Worm (Caenorhabditis elegans): ENCODE results near the gene T10D4.1.

T10D4.1 gene

ce11 chrII:3149521-3150190, at the start of gene T10D4.1, which contains the start of gene T10D4.11:
T10D4.1 (plus strand) TSS chrII:3150140.
T10D4.11 (minus strand) TSS chrII:3149621.
- TF ChIP-seq unc-55 (GFP tag; optimal IDR thresholded peaks at IDR 0.05): no peak
- TF ChIP-seq ceh-45 (GFP tag; IDR thresholded peaks at IDR 0.05): no peak
- TF ChIP-seq hlh-15 (tag; optimal IDR thresholded peaks at IDR 0.05): no peak
- no peak for TF ChIP-seq nfya-1 (tag; optimal IDR thresholded peaks at IDR 0.05)
- TF ChIP-seq che-1 (tag; optimal IDR thresholded peaks at IDR 0.05): no peak
- no peak for TF ChIP-seq hlh-13 (GFP tag; optimal IDR thresholded peaks at IDR 0.05)
- TF ChIP-seq T23F11.4 (GFP tag; optimal IDR thresholded peaks at IDR 0.05): no peak
- TF ChIP-seq hlh-6 (tag; optimal IDR thresholded peaks at IDR 0.05): no peak
- no peak for TF ChIP-seq ceh-14 (tag; optimal IDR thresholded peaks at IDR 0.05)
- no peak for TF ChIP-seq ceh-30 (tag; optimal IDR thresholded peaks at IDR 0.05)

DNA sequence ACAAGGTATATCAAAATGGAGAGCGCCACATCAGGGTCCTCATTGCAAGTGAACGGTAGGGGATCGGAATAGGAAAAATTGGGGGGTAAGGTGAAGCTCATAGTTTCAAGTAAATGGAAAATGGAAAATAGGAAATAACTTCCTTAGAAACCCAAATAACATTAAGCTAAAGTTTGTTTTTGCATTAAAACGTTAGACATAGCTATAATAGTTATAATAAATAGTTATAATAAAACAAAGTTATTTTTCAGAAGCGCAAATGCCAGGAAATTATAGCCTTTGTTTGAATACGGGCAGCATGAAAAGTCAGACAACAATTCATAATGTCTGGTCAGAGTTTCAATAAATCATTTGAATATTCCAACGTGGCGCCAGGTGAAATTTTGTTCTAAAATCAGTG, 49.4 kb upstream of the T10D4.1 start, which contains the start of gene srg-24:
Gene srg-24, minus strand, starts transcription at position 101 of the 400 bp plus-strand sequence.
- TF ChIP-seq ceh-6 (GFP tag; optimal IDR thresholded peaks at IDR 0.05) (no peak), unc-42 (tag; optimal IDR thresholded peaks at IDR 0.05) (no peak), ceh-22 (tag; optimal IDR thresholded peaks at IDR 0.05) (no peak), ceh-30 (tag; optimal IDR thresholded peaks at IDR 0.05) (no peak), sdc-2 (tag; optimal IDR thresholded peaks at IDR 0.05) (no peak)

DNA sequence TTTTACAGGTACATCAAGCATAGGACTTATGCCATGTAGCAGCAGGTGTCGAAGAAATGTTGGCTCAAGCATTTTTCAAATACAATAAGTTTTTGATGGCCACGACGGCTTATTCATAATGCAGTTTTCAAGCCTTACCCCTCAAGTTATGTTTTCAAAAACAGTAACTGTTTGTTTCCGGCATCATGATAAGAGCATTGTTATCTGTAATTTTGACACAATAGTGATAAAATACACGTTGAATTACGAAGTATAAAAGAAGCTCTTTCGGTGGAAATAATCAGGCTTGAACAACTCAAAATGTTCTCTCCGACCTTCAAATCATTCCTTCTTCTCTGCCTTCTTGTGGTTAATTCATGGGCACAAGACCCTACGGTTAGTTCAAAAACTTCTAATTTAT, 47.9 kb upstream of the T10D4.1 start, which contains the start of gene clec-121:
Gene clec-121, plus strand, starts transcription at position 301 of the 400 bp plus-strand sequence.
- TF ChIP-seq unc-3 (GFP tag; conservative IDR thresholded peaks at IDR 0.05) (no peak), unc-3 (tag; optimal IDR thresholded peaks at IDR 0.05) (no peak), F13H6.1 (tag; optimal IDR thresholded peaks at IDR 0.05) (no peak), K02D7.2 (tag; optimal IDR thresholded peaks at IDR 0.05) (no peak), rnt-1 (tag; optimal IDR thresholded peaks at IDR 0.05) (no peak), fax-1 (tag; optimal IDR thresholded peaks at IDR 0.05) (no peak), lin-11 (tag; optimal IDR thresholded peaks at IDR 0.05) (no peak), pax-1 (tag; optimal IDR thresholded peaks at IDR 0.05) (no peak), fkh-10 (GFP tag; optimal IDR thresholded peaks at IDR 0.05) (no peak), lim-6 (tag; optimal IDR thresholded peaks at IDR 0.05) (no peak), ets-4 (tag; optimal IDR thresholded peaks at IDR 0.05) (no peak), nhr-232 (tag; optimal IDR thresholded peaks at IDR 0.05) (no peak), hlh-8 (tag; optimal IDR thresholded peaks at IDR 0.05) (no peak), fkh-6 (tag; optimal IDR thresholded peaks at IDR 0.05) (no peak), ceh-34 (tag; optimal IDR thresholded peaks at IDR 0.05) (no peak)

ce11 chrII:3105765-3106164, 44.2 kb upstream of the T10D4.1 start, which contains the start of gene clec-122:
clec-122 (plus strand) TSS chrII:3106065.
- TF ChIP-seq elt-2 (tag; optimal IDR thresholded peaks at IDR 0.05) (no peak), elt-4 (tag; optimal IDR thresholded peaks at IDR 0.05) (no peak), ceh-19 (GFP tag; optimal IDR thresholded peaks at IDR 0.05) (no peak), ceh-2 (tag; optimal IDR thresholded peaks at IDR 0.05) (no peak), nhr-11 (tag; optimal IDR thresholded peaks at IDR 0.05) (no peak), gmeb-2 (tag; optimal IDR thresholded peaks at IDR 0.05) (no peak), K02D7.2 (tag; optimal IDR thresholded peaks at IDR 0.05) (no peak), ceh-18 (tag; optimal IDR thresholded peaks at IDR 0.05) (no peak), T23F11.4 (GFP tag; optimal IDR thresholded peaks at IDR 0.05) (no peak), syd-9 (tag; optimal IDR thresholded peaks at IDR 0.05) (no peak), fkh-10 (GFP tag; optimal IDR thresholded peaks at IDR 0.05) (no peak), dve-1 (tag; optimal IDR thresholded peaks at IDR 0.05) (no peak), lin-11 (tag; optimal IDR thresholded peaks at IDR 0.05) (no peak), nfya-1 (tag; optimal IDR thresholded peaks at IDR 0.05) (no peak), madf-2 (tag; optimal IDR thresholded peaks at IDR 0.05) (no peak), ceh-24 (tag; optimal IDR thresholded peaks at IDR 0.05) (no peak)
